Fruit fly (Drosophila melanogaster): Measurements from ENCODE around the gene CG4611.

The CG4611 gene

dm6 chr3L:5136123-5136522, at the start of gene CG4611, which contains the start of gene CG10674:
TSS of gene CG4611 (plus strand) at chr3L:5136376.
TSS of gene CG10674 (minus strand) at chr3L:5136292.
- TF ChIP-seq Myc (optimal IDR thresholded peaks at IDR 0.05) (peak; percentile 20), CG32264 (GFP tag; optimal IDR thresholded peaks at IDR 0.05) (no peak), Jra (GFP tag; optimal IDR thresholded peaks at IDR 0.05) (no peak), Hr83 (GFP tag; optimal IDR thresholded peaks at IDR 0.05; ENCODE audit: poor library complexity, severe bottlenecking) (peak; percentile 35), Hnf4 (GFP tag; optimal IDR thresholded peaks at IDR 0.05) (peak; percentile 13), OdsH (GFP tag; optimal IDR thresholded peaks at IDR 0.05) (no peak)

dm6 chr3L:5096674-5097073, 39.5 kb upstream of the CG4611 start:
- peak; percentile 18 for TF ChIP-seq Sp1 (GFP tag; optimal IDR thresholded peaks at IDR 0.05)
- TF ChIP-seq tai (GFP tag; optimal IDR thresholded peaks at IDR 0.05) = no peak
- no peak for TF ChIP-seq N (GFP tag; optimal IDR thresholded peaks at IDR 0.05)
- TF ChIP-seq GATAd (GFP tag; optimal IDR thresholded peaks at IDR 0.05) = no peak

- TF ChIP-seq OdsH (GFP tag; optimal IDR thresholded peaks at IDR 0.05) (no peak), br (GFP tag; optimal IDR thresholded peaks at IDR 0.05) (no peak), Sp1 (GFP tag; optimal IDR thresholded peaks at IDR 0.05) (no peak), CG32264 (GFP tag; optimal IDR thresholded peaks at IDR 0.05) (no peak), N (GFP tag; optimal IDR thresholded peaks at IDR 0.05) (no peak), Myc (optimal IDR thresholded peaks at IDR 0.05) (no peak), dmrt93B (GFP tag; optimal IDR thresholded peaks at IDR 0.05) (no peak), sage (GFP tag; optimal IDR thresholded peaks at IDR 0.05) (no peak), woc (GFP tag; optimal IDR thresholded peaks at IDR 0.05) (no peak), Dif (GFP tag; optimal IDR thresholded peaks at IDR 0.05; ENCODE audit: partially characterized antibody) (no peak), jim (GFP tag; optimal IDR thresholded peaks at IDR 0.05) (no peak), GATAd (GFP tag; optimal IDR thresholded peaks at IDR 0.05) (no peak), CrebA (GFP tag; optimal IDR thresholded peaks at IDR 0.05; ENCODE audit: borderline replicate concordance) (no peak), Jra (GFP tag; optimal IDR thresholded peaks at IDR 0.05) (no peak)
These were observed 34.1 kb upstream of the CG4611 start for dm6 chr3L:5102050-5102449.

dm6 chr3L:5125202-5125601, 11.0 kb upstream of the CG4611 start:
- TF ChIP-seq Rel (GFP tag; optimal IDR thresholded peaks at IDR 0.05) (no peak), Rel (tag; optimal IDR thresholded peaks at IDR 0.05) (no peak), h (GFP tag; optimal IDR thresholded peaks at IDR 0.05) (no peak), OdsH (GFP tag; optimal IDR thresholded peaks at IDR 0.05) (no peak), lola (GFP tag; optimal IDR thresholded peaks at IDR 0.05) (no peak), dmrt93B (GFP tag; optimal IDR thresholded peaks at IDR 0.05) (no peak), HLH106 (tag; optimal IDR thresholded peaks at IDR 0.05) (no peak), Jra (GFP tag; optimal IDR thresholded peaks at IDR 0.05) (no peak), foxo (GFP tag; optimal IDR thresholded peaks at IDR 0.05) (no peak), dsf (GFP tag; optimal IDR thresholded peaks at IDR 0.05; ENCODE audit: borderline replicate concordance) (no peak), psq (GFP tag; optimal IDR thresholded peaks at IDR 0.05) (no peak), sage (GFP tag; optimal IDR thresholded peaks at IDR 0.05) (no peak), fru (GFP tag; optimal IDR thresholded peaks at IDR 0.05) (no peak)

dm6 chr3L:5127609-5128008, 8.6 kb upstream of the CG4611 start:
- TF ChIP-seq jim (GFP tag; optimal IDR thresholded peaks at IDR 0.05) = no peak
- no peak for TF ChIP-seq sv (GFP tag; optimal IDR thresholded peaks at IDR 0.05)
- no peak for TF ChIP-seq rgr (GFP tag; optimal IDR thresholded peaks at IDR 0.05)
- no peak for TF ChIP-seq GATAd (GFP tag; optimal IDR thresholded peaks at IDR 0.05)
- TF ChIP-seq Mio (GFP tag; optimal IDR thresholded peaks at IDR 0.05) = no peak
- no peak for TF ChIP-seq CrebA (GFP tag; optimal IDR thresholded peaks at IDR 0.05; ENCODE audit: borderline replicate concordance)
- TF ChIP-seq Vsx2 (GFP tag; optimal IDR thresholded peaks at IDR 0.05; ENCODE audit: partially characterized antibody) = no peak

- TF ChIP-seq h (GFP tag; optimal IDR thresholded peaks at IDR 0.05) = peak; percentile 16
- peak; percentile 18 for TF ChIP-seq fru (GFP tag; optimal IDR thresholded peaks at IDR 0.05)
- TF ChIP-seq dl (GFP tag; optimal IDR thresholded peaks at IDR 0.05; ENCODE audit: insufficient read depth in 1 of 2, partially characterized antibody in 2 of 2) = no peak
- no peak for TF ChIP-seq jim (GFP tag; optimal IDR thresholded peaks at IDR 0.05)
- TF ChIP-seq Hr83 (GFP tag; optimal IDR thresholded peaks at IDR 0.05; ENCODE audit: poor library complexity, severe bottlenecking) = no peak
- TF ChIP-seq tai (GFP tag; optimal IDR thresholded peaks at IDR 0.05) = no peak
- TF ChIP-seq N (GFP tag; optimal IDR thresholded peaks at IDR 0.05) = no peak
- no peak for TF ChIP-seq Abd-B (GFP tag; optimal IDR thresholded peaks at IDR 0.05)
- no peak for TF ChIP-seq rgr (GFP tag; optimal IDR thresholded peaks at IDR 0.05)
- TF ChIP-seq Myc (optimal IDR thresholded peaks at IDR 0.05) = no peak
- TF ChIP-seq Hr78 (GFP tag; optimal IDR thresholded peaks at IDR 0.05) = no peak
- TF ChIP-seq psq (GFP tag; optimal IDR thresholded peaks at IDR 0.05) = peak; percentile 65
- TF ChIP-seq CG9705 (GFP tag; optimal IDR thresholded peaks at IDR 0.05) = no peak
- no peak for TF ChIP-seq Dif (GFP tag; optimal IDR thresholded peaks at IDR 0.05; ENCODE audit: partially characterized antibody)
- TF ChIP-seq Mio (GFP tag; optimal IDR thresholded peaks at IDR 0.05) = no peak
- TF ChIP-seq HLH106 (tag; optimal IDR thresholded peaks at IDR 0.05) = peak; percentile 16
- no peak for TF ChIP-seq Sp1 (GFP tag; optimal IDR thresholded peaks at IDR 0.05)
- TF ChIP-seq Hnf4 (GFP tag; optimal IDR thresholded peaks at IDR 0.05) = no peak
- TF ChIP-seq dmrt93B (GFP tag; optimal IDR thresholded peaks at IDR 0.05) = no peak
- no peak for TF ChIP-seq sage (GFP tag; optimal IDR thresholded peaks at IDR 0.05)
- no peak for TF ChIP-seq br (GFP tag; optimal IDR thresholded peaks at IDR 0.05)
- TF ChIP-seq Jra (GFP tag; optimal IDR thresholded peaks at IDR 0.05) = no peak
- TF ChIP-seq brk (GFP tag; optimal IDR thresholded peaks at IDR 0.05) = no peak
- no peak for TF ChIP-seq Dfd (GFP tag; optimal IDR thresholded peaks at IDR 0.05)
- TF ChIP-seq usp (GFP tag; optimal IDR thresholded peaks at IDR 0.05) = no peak
- TF ChIP-seq foxo (GFP tag; optimal IDR thresholded peaks at IDR 0.05) = peak in 1 of 2 experiments; percentile 39
These were observed 8.0 kb upstream of the CG4611 start for dm6 chr3L:5128214-5128613.

All from whole organism, wandering third instar larva.